Worm (Caenorhabditis elegans): Measurements from ENCODE around the gene ttr-33.

The ttr-33 gene

ce11 chrV:7837809-7838208, at the start of gene ttr-33:
Gene ttr-33, minus strand, starts transcription at chrV:7837909.
- TF ChIP-seq fax-1 (tag; optimal IDR thresholded peaks at IDR 0.05) (no peak), ceh-18 (tag; optimal IDR thresholded peaks at IDR 0.05) (no peak), fkh-6 (tag; optimal IDR thresholded peaks at IDR 0.05) (no peak), C08G9.2 (tag; optimal IDR thresholded peaks at IDR 0.05) (no peak), pha-4 (tag; optimal IDR thresholded peaks at IDR 0.05) (no peak), ceh-30 (tag; optimal IDR thresholded peaks at IDR 0.05) (no peak), hlh-15 (tag; optimal IDR thresholded peaks at IDR 0.05) (no peak), ceh-31 (tag; optimal IDR thresholded peaks at IDR 0.05) (no peak)

- TF ChIP-seq hlh-30 (tag; optimal IDR thresholded peaks at IDR 0.05; ENCODE audit: insufficient read depth) (no peak), ceh-18 (tag; optimal IDR thresholded peaks at IDR 0.05) (no peak), K02D7.2 (tag; optimal IDR thresholded peaks at IDR 0.05) (no peak), F13H6.1 (tag; optimal IDR thresholded peaks at IDR 0.05) (no peak), mec-3 (tag; optimal IDR thresholded peaks at IDR 0.05; ENCODE audit: borderline replicate concordance) (no peak), ceh-2 (tag; optimal IDR thresholded peaks at IDR 0.05) (no peak), ahr-1 (tag; optimal IDR thresholded peaks at IDR 0.05) (no peak), tbx-2 (tag; optimal IDR thresholded peaks at IDR 0.05) (no peak), nhr-11 (tag; optimal IDR thresholded peaks at IDR 0.05) (no peak), unc-3 (GFP tag; conservative IDR thresholded peaks at IDR 0.05) (no peak), unc-3 (tag; optimal IDR thresholded peaks at IDR 0.05) (no peak), ref-2 (tag; optimal IDR thresholded peaks at IDR 0.05) (no peak), madf-2 (tag; optimal IDR thresholded peaks at IDR 0.05) (no peak), ets-4 (tag; optimal IDR thresholded peaks at IDR 0.05) (no peak), che-1 (tag; optimal IDR thresholded peaks at IDR 0.05) (no peak), hlh-13 (GFP tag; optimal IDR thresholded peaks at IDR 0.05) (no peak), pqm-1 (tag; optimal IDR thresholded peaks at IDR 0.05) (no peak)
These were observed 46.7 kb upstream of the ttr-33 start for ce11 chrV:7884441-7884840.

- TF ChIP-seq C08G9.2 (tag; optimal IDR thresholded peaks at IDR 0.05), result no peak
- no peak for TF ChIP-seq elt-4 (tag; optimal IDR thresholded peaks at IDR 0.05)
- TF ChIP-seq ceh-34 (tag; optimal IDR thresholded peaks at IDR 0.05), result no peak
- TF ChIP-seq ceh-14 (tag; optimal IDR thresholded peaks at IDR 0.05), result no peak
- no peak for TF ChIP-seq ahr-1 (tag; optimal IDR thresholded peaks at IDR 0.05)
- TF ChIP-seq madf-2 (tag; optimal IDR thresholded peaks at IDR 0.05), result no peak
- no peak for TF ChIP-seq eyg-1 (tag; optimal IDR thresholded peaks at IDR 0.05)
- no peak for TF ChIP-seq ceh-9 (tag; optimal IDR thresholded peaks at IDR 0.05)
- TF ChIP-seq unc-42 (tag; optimal IDR thresholded peaks at IDR 0.05), result no peak
- TF ChIP-seq npax-4 (tag; optimal IDR thresholded peaks at IDR 0.05), result no peak
- TF ChIP-seq syd-9 (tag; optimal IDR thresholded peaks at IDR 0.05), result no peak
These were observed 40.8 kb upstream of the ttr-33 start, which contains the start of gene F40A3.2 for ce11 chrV:7878411-7878964. Gene F40A3.2, plus strand, starts transcription at chrV:7878914.

ce11 chrV:7876881-7877475, 39.3 kb upstream of the ttr-33 start, which contains the start of gene F40A3.3:
Gene F40A3.3, plus strand, starts transcription at chrV:7877444.
- TF ChIP-seq eyg-1 (tag; optimal IDR thresholded peaks at IDR 0.05), result no peak
- TF ChIP-seq pha-2 (tag; optimal IDR thresholded peaks at IDR 0.05), result no peak
- no peak for TF ChIP-seq ceh-19 (GFP tag; optimal IDR thresholded peaks at IDR 0.05)
- no peak for TF ChIP-seq madf-2 (tag; optimal IDR thresholded peaks at IDR 0.05)
- no peak for TF ChIP-seq unc-55 (GFP tag; optimal IDR thresholded peaks at IDR 0.05)
- TF ChIP-seq pha-4 (tag; optimal IDR thresholded peaks at IDR 0.05), result no peak
- TF ChIP-seq ceh-30 (tag; optimal IDR thresholded peaks at IDR 0.05), result no peak
- TF ChIP-seq rnt-1 (tag; optimal IDR thresholded peaks at IDR 0.05), result no peak
- no peak for TF ChIP-seq dmd-4 (tag; optimal IDR thresholded peaks at IDR 0.05; ENCODE audit: borderline replicate concordance)
- TF ChIP-seq sox-2 (GFP tag; IDR thresholded peaks at IDR 0.05), result no peak
- no peak for TF ChIP-seq hlh-13 (GFP tag; optimal IDR thresholded peaks at IDR 0.05)
- no peak for TF ChIP-seq unc-42 (tag; optimal IDR thresholded peaks at IDR 0.05)
- no peak for TF ChIP-seq gmeb-2 (tag; optimal IDR thresholded peaks at IDR 0.05)
- TF ChIP-seq T23F11.4 (GFP tag; optimal IDR thresholded peaks at IDR 0.05), result no peak
- no peak for TF ChIP-seq syd-9 (tag; optimal IDR thresholded peaks at IDR 0.05)

Measured in whole organism, late embryonic.